Fruit fly (Drosophila melanogaster): ENCODE results near the gene rogdi.

DNA sequence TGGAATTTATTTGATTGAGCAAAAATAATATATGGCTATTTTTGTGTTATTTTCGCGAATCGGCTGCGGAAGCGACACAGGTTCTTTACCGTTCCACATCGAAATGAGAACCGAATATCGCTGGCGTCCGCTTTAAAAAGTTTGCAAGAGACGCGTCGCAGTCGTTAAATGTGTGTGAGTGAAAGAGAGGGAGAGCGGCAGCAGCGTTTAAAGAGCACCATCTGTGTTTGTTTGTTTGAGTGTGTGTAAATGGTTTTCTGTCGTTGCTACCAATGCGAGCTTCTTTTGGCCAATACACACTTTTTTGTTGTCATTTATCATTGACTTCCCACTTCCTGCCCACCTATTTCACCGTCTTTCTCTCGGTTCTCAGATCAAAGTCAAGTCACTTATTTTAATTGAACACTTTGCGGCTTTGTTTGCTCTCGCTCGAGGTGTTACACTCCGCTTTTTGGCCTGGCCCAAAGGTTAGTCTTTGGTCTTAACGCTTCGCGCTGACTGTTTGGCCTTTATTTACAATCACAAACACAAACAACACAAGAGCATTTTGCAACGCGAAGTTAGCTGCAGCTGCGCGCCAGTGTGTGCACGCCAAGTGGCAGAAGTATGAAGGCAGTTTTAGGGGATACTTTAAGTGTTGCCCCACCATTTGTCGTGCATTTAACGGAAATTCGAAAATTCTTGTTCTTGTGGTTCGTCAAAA lies 37.1 kb upstream of the rogdi start, which contains the start of gene CG3764:
- TF ChIP-seq Hr96 (GFP tag; optimal IDR thresholded peaks at IDR 0.05) (peak; percentile 63), CG14711 (tag; optimal IDR thresholded peaks at IDR 0.05) (peak; percentile 39), toe (GFP tag; optimal IDR thresholded peaks at IDR 0.05) (peak; percentile 34), kay (GFP tag; ENCODE audit: borderline replicate concordance) (no peak), cic (GFP tag; optimal IDR thresholded peaks at IDR 0.05) (peak; percentile 50), CG7045 (GFP tag; optimal IDR thresholded peaks at IDR 0.05) (peak; percentile 62), Clk (GFP tag; optimal IDR thresholded peaks at IDR 0.05) (no peak)
